Fruit fly (Drosophila melanogaster): ENCODE measurements around the gene CG12659.

The CG12659 gene

dm6 chrX:8591685-8592127, at the start of gene CG12659, which contains the start of gene Crag:
TSS of gene CG12659 (minus strand) at chrX:8591729.
TSS of gene Crag (plus strand) at chrX:8592031.
- TF ChIP-seq CG3032 (tag; optimal IDR thresholded peaks at IDR 0.05) (peak; percentile 10), Smox (GFP tag; optimal IDR thresholded peaks at IDR 0.05) (no peak), Hr39 (GFP tag; optimal IDR thresholded peaks at IDR 0.05) (peak; percentile 4), CG6808 (GFP tag; optimal IDR thresholded peaks at IDR 0.05) (no peak), pdm3 (GFP tag; optimal IDR thresholded peaks at IDR 0.05) (peak; percentile 23), Met (GFP tag; optimal IDR thresholded peaks at IDR 0.05) (peak; percentile 9), dsx (GFP tag; optimal IDR thresholded peaks at IDR 0.05; ENCODE audit: poor library complexity, severe bottlenecking) (peak; percentile 3), CG11294 (GFP tag; IDR thresholded peaks at IDR 0.05) (no peak), lz (GFP tag; optimal IDR thresholded peaks at IDR 0.05) (no peak), Eip75B (GFP tag; optimal IDR thresholded peaks at IDR 0.05) (peak; percentile 3), esn (GFP tag; optimal IDR thresholded peaks at IDR 0.05) (no peak), svp (GFP tag) (peak; percentile 76), cyc (GFP tag; optimal IDR thresholded peaks at IDR 0.05) (peak; percentile 21), Sox15 (GFP tag; optimal IDR thresholded peaks at IDR 0.05) (no peak), eg (GFP tag; IDR thresholded peaks at IDR 0.05) (no peak), Hr4 (GFP tag; optimal IDR thresholded peaks at IDR 0.05) (peak; percentile 18), Eip78C (GFP tag) (peak; percentile 42), achi (GFP tag; optimal IDR thresholded peaks at IDR 0.05) (peak; percentile 15), Sox102F (GFP tag; optimal IDR thresholded peaks at IDR 0.05) (no peak), Gug (GFP tag; IDR thresholded peaks at IDR 0.05) (no peak)

- no peak for TF ChIP-seq Met (GFP tag; optimal IDR thresholded peaks at IDR 0.05)
- TF ChIP-seq svp (GFP tag) = no peak
- no peak for TF ChIP-seq CG3919 (GFP tag; optimal IDR thresholded peaks at IDR 0.05)
Measured at dm6 chrX:8640636-8641216, 49.2 kb upstream of the CG12659 start.

dm6 chrX:8637013-8637412, 45.5 kb upstream of the CG12659 start:
- TF ChIP-seq net (GFP tag; optimal IDR thresholded peaks at IDR 0.05) (no peak), CG6792 (GFP tag; optimal IDR thresholded peaks at IDR 0.05) (no peak), acj6 (GFP tag; optimal IDR thresholded peaks at IDR 0.05) (no peak), Blimp-1 (GFP tag; optimal IDR thresholded peaks at IDR 0.05) (no peak), vri (GFP tag; optimal IDR thresholded peaks at IDR 0.05) (no peak), pdm3 (GFP tag; optimal IDR thresholded peaks at IDR 0.05) (no peak), CG15336 (GFP tag; IDR thresholded peaks at IDR 0.05) (no peak), CG6276 (GFP tag; optimal IDR thresholded peaks at IDR 0.05) (no peak), salr (GFP tag; optimal IDR thresholded peaks at IDR 0.05) (no peak)

- TF ChIP-seq Eip78C (GFP tag) (peak; percentile 3), CG6276 (GFP tag; optimal IDR thresholded peaks at IDR 0.05) (no peak)
Measured at dm6 chrX:8636114-8636929, 44.8 kb upstream of the CG12659 start.

- TF ChIP-seq CG11294 (GFP tag; IDR thresholded peaks at IDR 0.05) (no peak), fd59A (GFP tag; optimal IDR thresholded peaks at IDR 0.05) (no peak)
Measured at dm6 chrX:8634789-8635188, 43.3 kb upstream of the CG12659 start.

dm6 chrX:8627171-8627570, 35.6 kb upstream of the CG12659 start:
- TF ChIP-seq Eip78C (GFP tag) (peak; percentile 68), fkh (GFP tag; optimal IDR thresholded peaks at IDR 0.05) (peak; percentile 15), CG6276 (GFP tag; optimal IDR thresholded peaks at IDR 0.05) (no peak), svp (GFP tag) (peak; percentile 55), CG8119 (GFP tag; IDR thresholded peaks at IDR 0.05) (no peak), topi (GFP tag; optimal IDR thresholded peaks at IDR 0.05) (peak; percentile 1), Met (GFP tag; optimal IDR thresholded peaks at IDR 0.05) (peak; percentile 13)
